Worm (Caenorhabditis elegans): Measurements from ENCODE around the gene grd-8.

ce11 chrV:7825836-7826235 is 16.5 kb upstream of the grd-8 start:
- TF ChIP-seq pha-4 (tag; optimal IDR thresholded peaks at IDR 0.05) (no peak), tbx-2 (tag; optimal IDR thresholded peaks at IDR 0.05) (no peak), egl-27 (tag; optimal IDR thresholded peaks at IDR 0.05) (no peak), nhr-25 (tag; optimal IDR thresholded peaks at IDR 0.05) (no peak), nhr-67 (tag; optimal IDR thresholded peaks at IDR 0.05) (no peak)
